Fruit fly (Drosophila melanogaster): ENCODE measurements around the gene CG11555.

CG11555 gene

dm6 chr2L:278134-278533 is 4.5 kb downstream of the CG11555 start, which contains the start of gene CG17078:
TSS of gene CG17078 (minus strand) at chr2L:278234.
- no peak for TF ChIP-seq Jarid2 (GFP tag; optimal IDR thresholded peaks at IDR 0.05)
- TF ChIP-seq nerfin-1 (tag; optimal IDR thresholded peaks at IDR 0.05), result no peak
- no peak for TF ChIP-seq Hr78 (GFP tag; optimal IDR thresholded peaks at IDR 0.05)
- no peak for TF ChIP-seq C15 (GFP tag; IDR thresholded peaks at IDR 0.05)
- 0 out of 3 replicates have a peak, but pooled peaks have one; percentile 4 for TF ChIP-seq mld (GFP tag; IDR thresholded peaks at IDR 0.05; ENCODE audit: partially characterized antibody)
- TF ChIP-seq Oaz (GFP tag; IDR thresholded peaks at IDR 0.05), result no peak
- no peak for TF ChIP-seq zfh2 (GFP tag; optimal IDR thresholded peaks at IDR 0.05)

dm6 chr2L:283071-283482 is 9.4 kb downstream of the CG11555 start, which contains the start of gene CG11601:
TSS of gene CG11601 (minus strand) at chr2L:283269.
- TF ChIP-seq CG2889 (GFP tag; IDR thresholded peaks at IDR 0.05) (no peak), knrl (GFP tag; IDR thresholded peaks at IDR 0.05; ENCODE audit: partially characterized antibody) (peak; percentile 57; the same call in 2 of the 3 replicates), CG10321 (GFP tag; IDR thresholded peaks at IDR 0.05) (no peak), CG34422 (GFP tag; IDR thresholded peaks at IDR 0.05) (peak; percentile 52; the same call in 1 of the 3 replicates), H2.0 (GFP tag; IDR thresholded peaks at IDR 0.05) (no peak), CG3726 (GFP tag; IDR thresholded peaks at IDR 0.05) (no peak), chinmo (GFP tag; IDR thresholded peaks at IDR 0.05; ENCODE audit: partially characterized antibody) (no peak), gsb (GFP tag; IDR thresholded peaks at IDR 0.05) (no peak), sd (tag; optimal IDR thresholded peaks at IDR 0.05) (no peak), Aef1 (GFP tag; IDR thresholded peaks at IDR 0.05) (0 out of 3 replicates have a peak, but pooled peaks have one; percentile 20), Myb (GFP tag; optimal IDR thresholded peaks at IDR 0.05) (peak; percentile 58), CG10462 (GFP tag; optimal IDR thresholded peaks at IDR 0.05) (no peak), CG10565 (GFP tag; optimal IDR thresholded peaks at IDR 0.05) (no peak), tio (GFP tag; optimal IDR thresholded peaks at IDR 0.05) (no peak), Deaf1 (tag; optimal IDR thresholded peaks at IDR 0.05) (no peak), Max (GFP tag; optimal IDR thresholded peaks at IDR 0.05) (no peak), mirr (GFP tag; optimal IDR thresholded peaks at IDR 0.05) (no peak), jumu (GFP tag; optimal IDR thresholded peaks at IDR 0.05) (no peak), Abd-B (GFP tag; optimal IDR thresholded peaks at IDR 0.05) (peak; percentile 44), ara (GFP tag; IDR thresholded peaks at IDR 0.05) (0 out of 2 replicates have a peak, but pooled peaks have one; percentile 5), CG15479 (GFP tag; optimal IDR thresholded peaks at IDR 0.05) (no peak), CG1792 (GFP tag; optimal IDR thresholded peaks at IDR 0.05) (peak; percentile 70), stwl (tag; optimal IDR thresholded peaks at IDR 0.05) (no peak), chif (GFP tag; optimal IDR thresholded peaks at IDR 0.05) (peak in 1 of 2 experiments; percentile 13), chn (GFP tag; optimal IDR thresholded peaks at IDR 0.05) (peak; percentile 19), Ada2b (GFP tag; IDR thresholded peaks at IDR 0.05) (no peak), PHDP (tag; optimal IDR thresholded peaks at IDR 0.05) (peak; percentile 47), oc (tag; optimal IDR thresholded peaks at IDR 0.05) (no peak), dmrt99B (tag; optimal IDR thresholded peaks at IDR 0.05) (no peak), CG12155 (GFP tag; optimal IDR thresholded peaks at IDR 0.05) (no peak), prd (optimal IDR thresholded peaks at IDR 0.05) (no peak), prd (GFP tag; IDR thresholded peaks at IDR 0.05) (0 out of 3 replicates have a peak, but pooled peaks have one; percentile 43), Xbp1 (GFP tag; optimal IDR thresholded peaks at IDR 0.05) (peak; percentile 30), CG10979 (tag; optimal IDR thresholded peaks at IDR 0.05) (no peak), z (GFP tag; IDR thresholded peaks at IDR 0.05) (no peak), lilli (GFP tag; optimal IDR thresholded peaks at IDR 0.05) (peak; percentile 68), zfh1 (GFP tag; IDR thresholded peaks at IDR 0.05) (0 out of 3 replicates have a peak, but pooled peaks have one; percentile 44), Dref (GFP tag; IDR thresholded peaks at IDR 0.05) (peak; percentile 52), CG10431 (GFP tag; optimal IDR thresholded peaks at IDR 0.05) (no peak), hbn (GFP tag; IDR thresholded peaks at IDR 0.05; ENCODE audit: partially characterized antibody) (peak; percentile 25; the same call in 1 of the 2 replicates), CG16779 (GFP tag; IDR thresholded peaks at IDR 0.05) (no peak), CG13775 (GFP tag; optimal IDR thresholded peaks at IDR 0.05) (peak; percentile 38)
